Worm (Caenorhabditis elegans): Measurements from ENCODE around the gene tftc-1.

DNA sequence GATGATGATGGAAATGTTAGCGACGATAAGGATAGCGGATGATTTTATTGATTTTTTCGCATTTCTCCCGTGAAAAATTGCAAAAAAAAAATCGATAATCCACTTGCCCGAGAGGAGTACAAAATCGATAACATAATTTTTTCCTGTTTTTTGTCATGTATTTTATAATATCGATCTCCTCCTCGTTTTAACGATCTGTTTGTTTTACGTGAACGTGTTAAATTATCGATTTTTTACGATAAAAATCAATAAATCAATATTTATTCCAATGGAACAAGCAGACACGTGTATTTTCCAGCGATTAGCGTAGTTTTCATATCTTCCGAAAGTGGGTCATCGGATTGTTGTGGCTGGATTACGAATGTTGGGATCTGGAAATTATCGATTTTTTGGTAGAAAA, 46.9 kb downstream of the tftc-1 start:
- no peak for TF ChIP-seq him-1 (tag; optimal IDR thresholded peaks at IDR 0.05)
- TF ChIP-seq W03F9.2 (tag; optimal IDR thresholded peaks at IDR 0.05) = no peak

Measured in whole organism, L4/young adult.